Worm (Caenorhabditis elegans): Measurements from ENCODE around the gene fbxa-55.
A peak's percentile ranks its signal among the peaks of the same experiment; 100 is the strongest.

fbxa-55 gene

ce11 chrIII:901600-902250 lies 34.2 kb downstream of the fbxa-55 start (continued):
- TF ChIP-seq lsl-1 (GFP tag; optimal IDR thresholded peaks at IDR 0.05) (no peak), him-1 (tag; optimal IDR thresholded peaks at IDR 0.05) (peak; percentile 25), let-607 (tag; optimal IDR thresholded peaks at IDR 0.05) (no peak), pbrm-1 (GFP tag; IDR thresholded peaks at IDR 0.05) (no peak), madf-6 (GFP tag; IDR thresholded peaks at IDR 0.05) (peak; percentile 35; the same call in 1 of the 2 replicates), zim-3 (tag; optimal IDR thresholded peaks at IDR 0.05) (no peak), bed-2 (GFP tag; IDR thresholded peaks at IDR 0.05) (no peak), efl-1 (GFP tag; optimal IDR thresholded peaks at IDR 0.05) (peak; percentile 57), ekl-4 (GFP tag; IDR thresholded peaks at IDR 0.05) (no peak), egl-18 (GFP tag; IDR thresholded peaks at IDR 0.05) (no peak), dpl-1 (GFP tag; optimal IDR thresholded peaks at IDR 0.05) (peak; percentile 47), Y95B8A.8 (GFP tag; IDR thresholded peaks at IDR 0.05) (no peak), rec-8 (tag; optimal IDR thresholded peaks at IDR 0.05) (no peak), B0261.1 (tag; optimal IDR thresholded peaks at IDR 0.05) (no peak), mcd-1 (GFP tag; IDR thresholded peaks at IDR 0.05) (peak; percentile 85), ztf-18 (tag; optimal IDR thresholded peaks at IDR 0.05) (no peak), hmg-1.2 (GFP tag; IDR thresholded peaks at IDR 0.05) (0 out of 2 replicates have a peak, but pooled peaks have one; percentile 8), athp-1 (tag; optimal IDR thresholded peaks at IDR 0.05) (peak; percentile 19), cebp-1 (GFP tag; IDR thresholded peaks at IDR 0.05) (no peak), cebp-1 (tag; optimal IDR thresholded peaks at IDR 0.05) (no peak), F37B4.10 (GFP tag; IDR thresholded peaks at IDR 0.05) (no peak), atf-7 (tag; optimal IDR thresholded peaks at IDR 0.05) (no peak)

ce11 chrIII:901148-901547 lies 34.7 kb downstream of the fbxa-55 start, which contains the start of gene sucl-2:
TSS of gene sucl-2 (minus strand) at chrIII:901412.
- TF ChIP-seq ama-1 (optimal IDR thresholded peaks at IDR 0.05), result no peak
- TF ChIP-seq ama-1 (GFP tag; optimal IDR thresholded peaks at IDR 0.05), result no peak
- TF ChIP-seq attf-3 (GFP tag; conservative IDR thresholded peaks at IDR 0.05), result no peak
- TF ChIP-seq ekl-4 (GFP tag; IDR thresholded peaks at IDR 0.05), result peak; percentile 33; the same call in 1 of the 2 replicates
- no peak for TF ChIP-seq die-1 (tag; optimal IDR thresholded peaks at IDR 0.05)
- TF ChIP-seq hmg-1.2 (GFP tag; IDR thresholded peaks at IDR 0.05), result 0 out of 2 replicates have a peak, but pooled peaks have one; percentile 8
- no peak for TF ChIP-seq efl-1 (GFP tag; optimal IDR thresholded peaks at IDR 0.05)
- TF ChIP-seq zfh-2 (GFP tag; conservative IDR thresholded peaks at IDR 0.05), result no peak
- TF ChIP-seq madf-3 (GFP tag; IDR thresholded peaks at IDR 0.05), result peak; percentile 68; the same call in 1 of the 2 replicates
- no peak for TF ChIP-seq C06A6.2 (GFP tag; conservative IDR thresholded peaks at IDR 0.05)
- no peak for TF ChIP-seq athp-1 (tag; optimal IDR thresholded peaks at IDR 0.05)
- TF ChIP-seq ceh-100 (GFP tag; IDR thresholded peaks at IDR 0.05), result 0 out of 2 replicates have a peak, but pooled peaks have one; percentile 9
- no peak for TF ChIP-seq tbx-9 (tag; optimal IDR thresholded peaks at IDR 0.05; ENCODE audit: borderline replicate concordance)
- TF ChIP-seq unc-130 (GFP tag; optimal IDR thresholded peaks at IDR 0.05), result no peak
- TF ChIP-seq hlh-26 (GFP tag; conservative IDR thresholded peaks at IDR 0.05), result no peak
- no peak for TF ChIP-seq dpff-1 (tag; optimal IDR thresholded peaks at IDR 0.05)
- no peak for TF ChIP-seq Y56A3A.18 (GFP tag; IDR thresholded peaks at IDR 0.05)
- TF ChIP-seq snpc-3.4 (tag; optimal IDR thresholded peaks at IDR 0.05), result no peak
- no peak for TF ChIP-seq B0019.2 (GFP tag; conservative IDR thresholded peaks at IDR 0.05)
- no peak for TF ChIP-seq dpl-1 (GFP tag; optimal IDR thresholded peaks at IDR 0.05)
- TF ChIP-seq rpc-1 (optimal IDR thresholded peaks at IDR 0.05), result no peak
- TF ChIP-seq rpc-1 (tag; optimal IDR thresholded peaks at IDR 0.05), result no peak
- TF ChIP-seq zim-3 (tag; optimal IDR thresholded peaks at IDR 0.05), result no peak
- TF ChIP-seq snpc-1.3 (tag; optimal IDR thresholded peaks at IDR 0.05; ENCODE audit: insufficient read depth), result no peak
- no peak for TF ChIP-seq xnd-1 (tag; optimal IDR thresholded peaks at IDR 0.05)
- TF ChIP-seq F39B2.1 (GFP tag; IDR thresholded peaks at IDR 0.05), result no peak
- TF ChIP-seq Y53G8AR.9 (GFP tag; conservative IDR thresholded peaks at IDR 0.05), result no peak
- no peak for TF ChIP-seq sdz-38 (tag; optimal IDR thresholded peaks at IDR 0.05)
- no peak for TF ChIP-seq mes-4 (tag; optimal IDR thresholded peaks at IDR 0.05)
- TF ChIP-seq ceh-91 (GFP tag; IDR thresholded peaks at IDR 0.05), result no peak
- no peak for TF ChIP-seq egl-44 (GFP tag; IDR thresholded peaks at IDR 0.05)
- no peak for TF ChIP-seq hlh-12 (tag; optimal IDR thresholded peaks at IDR 0.05)
